Worm (Caenorhabditis elegans): ENCODE measurements around the gene kin-19.

DNA sequence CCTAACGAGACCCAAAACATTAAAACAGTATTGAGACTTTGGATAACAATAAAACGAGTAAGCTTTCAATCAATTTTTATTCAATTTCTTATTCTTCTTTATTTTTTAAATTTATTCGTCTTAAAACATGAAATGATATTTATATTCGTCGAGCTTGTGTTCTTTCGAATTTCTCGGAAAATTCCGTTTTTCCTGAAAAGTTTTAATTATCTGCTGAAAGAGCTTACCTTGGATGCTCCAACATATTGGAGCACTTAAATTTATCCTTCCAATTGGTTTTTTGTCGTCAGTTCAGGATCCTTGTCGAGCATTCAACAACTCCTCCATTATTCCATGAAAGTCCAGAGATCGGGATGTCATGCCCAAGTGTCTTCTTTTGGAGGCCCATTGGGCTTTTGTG is 3.0 kb downstream of the kin-19 start:
- TF ChIP-seq flt-1 (GFP tag; IDR thresholded peaks at IDR 0.05) (no peak), ama-1 (optimal IDR thresholded peaks at IDR 0.05) (no peak), tra-4 (tag; optimal IDR thresholded peaks at IDR 0.05) (no peak), sea-1 (GFP tag; conservative IDR thresholded peaks at IDR 0.05) (no peak)

Measured in whole organism, early embryonic.